Fruit fly (Drosophila melanogaster): ENCODE results near the gene CG18666.

The CG18666 gene

dm6 chr2L:11057333-11058110 lies 22.9 kb downstream of the CG18666 start (continued):
- TF ChIP-seq CG42726 (GFP tag; IDR thresholded peaks at IDR 0.05; ENCODE audit: partially characterized antibody) (no peak), ro (GFP tag; IDR thresholded peaks at IDR 0.05) (peak; percentile 78), CG34224 (GFP tag; IDR thresholded peaks at IDR 0.05; ENCODE audit: partially characterized antibody) (no peak), Atf6 (GFP tag; IDR thresholded peaks at IDR 0.05) (peak; percentile 57), CG8290 (GFP tag; optimal IDR thresholded peaks at IDR 0.05) (peak; percentile 35), CG8290 (tag; optimal IDR thresholded peaks at IDR 0.05) (peak; percentile 25 to 44), Fer2 (tag; optimal IDR thresholded peaks at IDR 0.05) (peak; percentile 23), CG12236 (GFP tag; optimal IDR thresholded peaks at IDR 0.05) (peak; percentile 59), CG4328 (GFP tag; optimal IDR thresholded peaks at IDR 0.05) (peak; percentile 58), CHES-1-like (GFP tag; optimal IDR thresholded peaks at IDR 0.05) (peak; percentile 50), Spps (tag; optimal IDR thresholded peaks at IDR 0.05) (peak; percentile 1), CG10543 (GFP tag; optimal IDR thresholded peaks at IDR 0.05) (peak; percentile 69), CG1603 (tag; optimal IDR thresholded peaks at IDR 0.05) (peak; percentile 82), eve (GFP tag; optimal IDR thresholded peaks at IDR 0.05) (peak in 1 of 2 experiments; percentile 85), Antp (GFP tag; optimal IDR thresholded peaks at IDR 0.05) (no peak), CG4730 (GFP tag; IDR thresholded peaks at IDR 0.05) (peak; percentile 35), Dip3 (GFP tag; optimal IDR thresholded peaks at IDR 0.05) (peak; percentile 26), CG7928 (GFP tag; optimal IDR thresholded peaks at IDR 0.05) (no peak), Dfd (GFP tag; optimal IDR thresholded peaks at IDR 0.05) (no peak), Blimp-1 (GFP tag; optimal IDR thresholded peaks at IDR 0.05) (peak; percentile 59), vvl (GFP tag; IDR thresholded peaks at IDR 0.05) (peak; percentile 67; the same call in 1 of the 2 replicates), CG6813 (GFP tag; optimal IDR thresholded peaks at IDR 0.05) (no peak), Doc2 (GFP tag; IDR thresholded peaks at IDR 0.05) (no peak), CG33213 (GFP tag; optimal IDR thresholded peaks at IDR 0.05) (no peak), ssp (GFP tag; IDR thresholded peaks at IDR 0.05) (peak; percentile 72), Trl (optimal IDR thresholded peaks at IDR 0.05) (peak; percentile 69 to 90), Trl (GFP tag; optimal IDR thresholded peaks at IDR 0.05) (peak; percentile 31), CG3838 (GFP tag; optimal IDR thresholded peaks at IDR 0.05) (no peak), danr (GFP tag; IDR thresholded peaks at IDR 0.05) (peak; percentile 44; the same call in 1 of the 2 replicates), NC2β (GFP tag; optimal IDR thresholded peaks at IDR 0.05) (peak; percentile 72), fd64A (GFP tag; optimal IDR thresholded peaks at IDR 0.05) (peak; percentile 26), CG18011 (GFP tag; optimal IDR thresholded peaks at IDR 0.05) (peak; percentile 51), GATAe (GFP tag; conservative IDR thresholded peaks at IDR 0.05) (peak; percentile 89), CG2129 (GFP tag; IDR thresholded peaks at IDR 0.05; ENCODE audit: partially characterized antibody) (no peak), gcm2 (GFP tag; optimal IDR thresholded peaks at IDR 0.05) (peak; percentile 83), Xrp1 (GFP tag; IDR thresholded peaks at IDR 0.05) (peak; percentile 49), NK7.1 (GFP tag; optimal IDR thresholded peaks at IDR 0.05) (no peak), CG1647 (GFP tag; optimal IDR thresholded peaks at IDR 0.05) (peak; percentile 23), usp (GFP tag; optimal IDR thresholded peaks at IDR 0.05) (no peak), D (optimal IDR thresholded peaks at IDR 0.05) (no peak), D (GFP tag; optimal IDR thresholded peaks at IDR 0.05) (peak; percentile 75), D19A (tag; optimal IDR thresholded peaks at IDR 0.05) (peak; percentile 99), CG9215 (GFP tag; IDR thresholded peaks at IDR 0.05) (no peak; the same call in 1 of the 2 replicates), CG2875 (GFP tag; optimal IDR thresholded peaks at IDR 0.05) (peak; percentile 60), Drgx (GFP tag; IDR thresholded peaks at IDR 0.05) (no peak; the same call in 1 of the 2 replicates), ATbp (GFP tag; optimal IDR thresholded peaks at IDR 0.05) (peak; percentile 69), eyg (GFP tag; optimal IDR thresholded peaks at IDR 0.05) (no peak), cwo (GFP tag; optimal IDR thresholded peaks at IDR 0.05) (peak; percentile 20), jing (GFP tag; optimal IDR thresholded peaks at IDR 0.05) (peak; percentile 77), CG13296 (GFP tag; optimal IDR thresholded peaks at IDR 0.05) (peak; percentile 77)

Measured in whole organism, embryonic.